Worm (Caenorhabditis elegans): ENCODE measurements around the gene C05E11.3.

The C05E11.3 gene

DNA sequence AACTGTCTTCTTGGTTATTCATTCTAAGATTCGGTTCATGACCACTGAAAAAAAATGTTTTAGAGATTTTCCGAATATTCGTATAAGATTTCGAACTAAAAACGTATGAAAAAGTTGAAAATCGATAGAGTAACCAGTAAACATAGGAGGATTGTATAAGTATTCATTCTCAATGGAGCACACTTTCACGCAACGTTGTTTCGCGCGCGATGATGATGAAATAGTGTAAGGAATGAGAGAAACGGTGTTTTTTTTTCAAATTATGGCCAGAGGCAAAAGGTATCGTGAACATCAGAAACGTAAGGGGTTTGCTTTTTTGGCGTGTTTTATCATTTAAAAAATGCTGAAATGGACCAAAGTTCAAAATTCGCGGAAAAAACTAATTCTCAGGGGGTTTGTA, 41.5 kb downstream of the C05E11.3 start, which contains the start of gene pqn-65 (continued):
- TF ChIP-seq mes-2 (tag; optimal IDR thresholded peaks at IDR 0.05; ENCODE audit: poor library complexity, severe bottlenecking) = peak; percentile 49
- TF ChIP-seq vab-7 (GFP tag; IDR thresholded peaks at IDR 0.05) = no peak
- no peak for TF ChIP-seq nhr-237 (tag; optimal IDR thresholded peaks at IDR 0.05)
- TF ChIP-seq nhr-28 (tag; optimal IDR thresholded peaks at IDR 0.05) = peak; percentile 14
- no peak for TF ChIP-seq cey-2 (tag; optimal IDR thresholded peaks at IDR 0.05; ENCODE audit: borderline replicate concordance, insufficient read depth)
- TF ChIP-seq nhr-11 (tag; optimal IDR thresholded peaks at IDR 0.05) = no peak
- no peak for TF ChIP-seq unc-62 (GFP tag; optimal IDR thresholded peaks at IDR 0.05 in 1 of 2)
- no peak for TF ChIP-seq unc-62 (tag; optimal IDR thresholded peaks at IDR 0.05)
- TF ChIP-seq egl-43 (GFP tag; IDR thresholded peaks at IDR 0.05) = no peak
- TF ChIP-seq F49E8.2 (tag; optimal IDR thresholded peaks at IDR 0.05; ENCODE audit: borderline replicate concordance) = no peak
- TF ChIP-seq mxl-2 (GFP tag; conservative IDR thresholded peaks at IDR 0.05) = no peak
- peak; percentile 44 for TF ChIP-seq dpl-1 (GFP tag; optimal IDR thresholded peaks at IDR 0.05)
- TF ChIP-seq aha-1 (tag) = peak; percentile 60
- TF ChIP-seq hlh-30 (tag; optimal IDR thresholded peaks at IDR 0.05; ENCODE audit: insufficient read depth) = peak; percentile 7
- no peak for TF ChIP-seq daf-19 (GFP tag; conservative IDR thresholded peaks at IDR 0.05)
- no peak for TF ChIP-seq Y48G9A.11 (GFP tag; IDR thresholded peaks at IDR 0.05)

- TF ChIP-seq daf-19 (GFP tag; conservative IDR thresholded peaks at IDR 0.05) = no peak
- TF ChIP-seq set-16 (GFP tag; IDR thresholded peaks at IDR 0.05) = peak; percentile 38
- TF ChIP-seq fkh-10 (GFP tag; optimal IDR thresholded peaks at IDR 0.05) = peak; percentile 46
These were observed 42.0 kb downstream of the C05E11.3 start for ce11 chrX:4620019-4620418.

DNA sequence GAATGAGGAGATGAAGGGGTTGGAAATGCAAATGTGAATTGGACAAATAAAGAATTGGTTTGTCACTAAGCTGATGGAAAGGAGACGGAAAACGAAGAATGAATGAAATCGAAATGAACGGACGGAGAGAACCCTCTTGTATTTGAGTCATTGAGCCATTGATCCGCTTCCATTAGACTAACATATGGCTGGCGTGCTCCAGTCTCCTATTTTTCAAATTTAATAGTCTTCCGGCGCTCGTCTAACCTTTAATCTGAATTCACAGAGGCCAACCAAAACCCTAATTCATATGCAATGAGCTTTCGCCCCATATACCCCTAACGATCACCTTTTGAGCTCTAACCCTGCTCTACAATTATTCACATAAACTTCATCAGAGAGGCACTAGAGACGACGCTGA, 44.0 kb downstream of the C05E11.3 start, which contains the start of gene C46C11.3:
TSS of gene C46C11.3 (plus strand) at position 301 of the 400 bp plus-strand sequence.
- no peak for TF ChIP-seq lin-15B (tag; optimal IDR thresholded peaks at IDR 0.05)
- no peak for TF ChIP-seq gei-8 (GFP tag; optimal IDR thresholded peaks at IDR 0.05)
- TF ChIP-seq lin-13 (GFP tag; optimal IDR thresholded peaks at IDR 0.05) = no peak
- TF ChIP-seq unc-62 (GFP tag; optimal IDR thresholded peaks at IDR 0.05 in 1 of 2) = no peak
- TF ChIP-seq unc-62 (tag; optimal IDR thresholded peaks at IDR 0.05) = no peak
- no peak for TF ChIP-seq madf-9 (GFP tag; conservative IDR thresholded peaks at IDR 0.05)
- no peak for TF ChIP-seq madf-5 (GFP tag; IDR thresholded peaks at IDR 0.05)
- TF ChIP-seq egl-27 (tag; optimal IDR thresholded peaks at IDR 0.05) = no peak

- no peak for TF ChIP-seq attf-4 (tag; optimal IDR thresholded peaks at IDR 0.05)
- TF ChIP-seq ces-1 (GFP tag; optimal IDR thresholded peaks at IDR 0.05) = peak; percentile 71
- TF ChIP-seq fkh-10 (GFP tag; optimal IDR thresholded peaks at IDR 0.05) = peak; percentile 71
- no peak for TF ChIP-seq zfp-3 (GFP tag; conservative IDR thresholded peaks at IDR 0.05)
- peak; percentile 56 for TF ChIP-seq aha-1 (tag)
- no peak for TF ChIP-seq daf-8 (GFP tag; IDR thresholded peaks at IDR 0.05)
- TF ChIP-seq sdz-12 (GFP tag; optimal IDR thresholded peaks at IDR 0.05) = no peak
- TF ChIP-seq nhr-111 (GFP tag; optimal IDR thresholded peaks at IDR 0.05) = no peak
- no peak for TF ChIP-seq dmd-6 (GFP tag; IDR thresholded peaks at IDR 0.05)
These were observed 45.7 kb downstream of the C05E11.3 start for ce11 chrX:4623707-4624106.

- no peak for TF ChIP-seq unc-130 (GFP tag; optimal IDR thresholded peaks at IDR 0.05)
These were observed 47.0 kb downstream of the C05E11.3 start for ce11 chrX:4625080-4625479.

ce11 chrX:4626891-4627290, 48.9 kb downstream of the C05E11.3 start:
- TF ChIP-seq aha-1 (tag) (peak; percentile 55), F49E8.2 (tag; optimal IDR thresholded peaks at IDR 0.05; ENCODE audit: borderline replicate concordance) (no peak), unc-62 (GFP tag; optimal IDR thresholded peaks at IDR 0.05 in 1 of 2) (peak in 1 of 2 experiments; percentile 91), unc-62 (tag; optimal IDR thresholded peaks at IDR 0.05) (no peak)

Data from whole organism, L4 larva.